Fruit fly (Drosophila melanogaster) whole organism: ENCODE data around the gene p-cup.

ENCODE experiments used
- CG8478 ChIP-seq: fragments of >200 bp; optimal IDR thresholded peaks from 2 replicates; lab custom pipeline; 2018; ENCODE audit warnings: inconsistent platforms
- Dll ChIP-seq: fragments of >200 bp; optimal IDR thresholded peaks from 2 replicates; lab custom pipeline; 2017

DNA sequence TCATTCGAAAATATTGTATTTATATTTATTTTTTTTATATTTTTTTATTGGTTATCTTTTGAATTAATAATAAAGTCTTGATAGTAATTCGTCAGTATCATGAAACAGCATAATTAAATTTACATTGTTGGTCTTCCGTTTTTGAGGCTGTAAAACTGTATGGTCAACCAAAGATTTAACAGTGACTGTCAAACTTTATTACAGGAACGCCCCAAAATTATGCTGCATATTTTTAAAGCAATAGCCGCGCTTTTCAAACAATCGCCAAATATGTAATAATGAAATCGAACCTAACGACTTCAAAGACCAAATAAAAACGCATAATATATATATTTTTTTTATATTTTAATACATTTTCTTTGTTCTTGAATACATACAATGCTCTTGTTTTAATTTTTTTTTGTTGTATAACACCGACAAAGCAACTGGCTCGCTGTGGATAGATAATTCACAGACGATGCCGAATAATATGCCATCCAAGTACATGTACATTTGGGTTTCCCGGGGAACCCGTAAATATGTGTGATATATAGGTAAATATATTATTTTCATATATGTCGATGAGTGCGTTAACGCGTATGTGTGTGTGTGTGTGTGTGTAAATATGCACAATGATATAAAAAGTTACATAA is 7.4 kb upstream of the p-cup start:
- TF ChIP-seq CG8478 (lab: Kevin White, UChicago) (no peak), Dll (no peak)
